Worm (Caenorhabditis elegans) whole organism, L3 larva: ENCODE measurements around the gene B0035.3.

Experiments
- ama-1 ChIP-seq: fragments of 150-350 bp; optimal IDR thresholded peaks from 2 replicates; lab custom pipeline; 2018
- ceh-82 ChIP-seq: fragments of 150-350 bp; optimal IDR thresholded peaks from 2 replicates; lab custom pipeline; 2014; ENCODE audit warnings: missing biosample characterization, missing genetic modification characterization
- egl-5 ChIP-seq: fragments of 150-350 bp; optimal IDR thresholded peaks from 2 replicates; lab custom pipeline; 2017; ENCODE audit warnings: missing biosample characterization, missing genetic modification reagents, missing genetic modification characterization, inconsistent platforms
- nfya-1 ChIP-seq: sonication (generic microtip); optimal IDR thresholded peaks from 2 replicates; lab custom pipeline; 2017; ENCODE audit warnings: missing genetic modification characterization, mild to moderate bottlenecking, missing compliant biosample characterization, antibody characterized with exemption, moderate library complexity; ENCODE audit not compliant: insufficient read depth
- pha-4 ChIP-seq: fragments of 150-350 bp; optimal IDR thresholded peaks from 2 replicates; lab custom pipeline; 2014; ENCODE audit warnings: missing biosample characterization, missing genetic modification reagents, missing genetic modification characterization
- unc-62 ChIP-seq: fragments of 150-350 bp; sonication (generic microtip); optimal IDR thresholded peaks from 4 replicates; lab custom pipeline; 2014; ENCODE audit warnings: missing biosample characterization, missing genetic modification reagents, missing genetic modification characterization
- zag-1 ChIP-seq: fragments of 150-350 bp; optimal IDR thresholded peaks from 2 replicates; lab custom pipeline; 2014; ENCODE audit warnings: missing biosample characterization, missing genetic modification characterization
- ztf-11 ChIP-seq: fragments of 150-350 bp; optimal IDR thresholded peaks from 2 replicates; lab custom pipeline; 2014; ENCODE audit warnings: missing biosample characterization, missing genetic modification characterization

DNA sequence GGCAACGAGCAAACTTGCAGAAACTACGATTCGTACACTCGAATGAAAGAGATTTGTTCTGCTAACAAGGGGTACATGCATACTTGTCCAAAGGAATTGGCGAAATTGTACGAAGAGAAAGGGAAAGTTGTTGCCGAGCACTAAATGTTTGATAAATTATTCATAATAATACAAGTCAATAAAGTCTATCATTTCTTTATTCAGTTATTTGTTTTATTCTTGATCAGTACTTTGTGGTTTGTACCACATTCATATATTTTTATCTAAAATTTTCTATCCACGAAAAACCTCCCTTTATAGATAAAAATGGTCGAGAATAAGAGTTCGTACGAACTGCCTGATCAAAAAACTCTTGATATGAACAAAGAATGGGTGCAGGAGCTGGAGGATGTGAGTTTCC is 5.7 kb upstream of the B0035.3 start, which contains the start of gene edg-1:
- TF ChIP-seq ama-1 (no peak), ztf-11 (tag; lab: Kevin White, UChicago) (no peak), nfya-1 (tag; lab: Kevin White, UChicago) (no peak), zag-1 (tag; lab: Kevin White, UChicago) (no peak), ceh-82 (tag; lab: Kevin White, UChicago) (no peak), pha-4 (tag; lab: Kevin White, UChicago) (no peak), unc-62 (GFP tag; lab: Kevin White, UChicago) (no peak), egl-5 (tag; lab: Kevin White, UChicago) (no peak)
